Fruit fly (Drosophila melanogaster) whole organism, prepupa: ENCODE results near the gene CG11095.

Experiments
- CG11762 ChIP-seq: fragments of 200-800 bp; sonication (Bioruptor generic); optimal IDR thresholded peaks from 3 replicates; lab custom pipeline; 2016; ENCODE audit warnings: missing biosample characterization, missing genetic modification characterization; ENCODE audit not compliant: insufficient read depth
- CG16779 ChIP-seq: fragments of 200-800 bp; sonication (Bioruptor generic); optimal IDR thresholded peaks from 3 replicates; lab custom pipeline; 2017; ENCODE audit warnings: missing biosample characterization, mild to moderate bottlenecking, missing genetic modification characterization
- CG32006 ChIP-seq: fragments of 200-800 bp; sonication (Bioruptor generic); optimal IDR thresholded peaks from 3 replicates; lab custom pipeline; 2017; ENCODE audit warnings: missing biosample characterization, mild to moderate bottlenecking, missing genetic modification characterization
- Ets96B ChIP-seq: fragments of 200-800 bp; optimal IDR thresholded peaks from 2 replicates; lab custom pipeline; 2019; ENCODE audit warnings: missing biosample characterization, mild to moderate bottlenecking, missing genetic modification characterization, moderate library complexity
- acj6 ChIP-seq: fragments of 200-800 bp; sonication (Bioruptor generic); optimal IDR thresholded peaks from 3 replicates; lab custom pipeline; 2016; ENCODE audit warnings: missing biosample characterization, missing genetic modification characterization
- fd59A ChIP-seq: fragments of 200-800 bp; sonication (Bioruptor generic); optimal IDR thresholded peaks from 2 replicates; lab custom pipeline; 2017; ENCODE audit warnings: missing biosample characterization, mild to moderate bottlenecking, missing genetic modification characterization, missing genetic modification reagents
- fd85E ChIP-seq: fragments of 200-800 bp; sonication (Bioruptor generic); optimal IDR thresholded peaks from 3 replicates; lab custom pipeline; 2016; ENCODE audit warnings: missing biosample characterization, missing genetic modification characterization
- ss ChIP-seq, 2 experiments: fragments of 200-800 bp; sonication (Bioruptor generic); optimal IDR thresholded peaks; 2 replicates in 1 of 2; 3 replicates in 1 of 2; lab custom pipeline; 2017 to 2018; ENCODE audit warnings: mild to moderate bottlenecking in 2 of 2, missing biosample characterization in 2 of 2, missing genetic modification characterization in 2 of 2, moderate library complexity in 1 of 2

dm6 chrX:13830029-13830428 is 18.5 kb downstream of the CG11095 start, which contains the start of gene jub:
- TF ChIP-seq CG32006 (no peak), acj6 (GFP tag; lab: Kevin White, UChicago) (no peak), CG16779 (tag; lab: Kevin White, UChicago) (no peak), ss (GFP tag; optimal IDR thresholded peaks at IDR 0.05; lab: Kevin White, UChicago) (no peak), fd85E (GFP tag; lab: Kevin White, UChicago) (no peak), fd59A (GFP tag; lab: Kevin White, UChicago) (no peak), Ets96B (tag; lab: Kevin White, UChicago) (no peak), CG11762 (GFP tag; lab: Kevin White, UChicago) (no peak)
